Worm (Caenorhabditis elegans): ENCODE measurements around the gene gpx-7.

- no peak for TF ChIP-seq ama-1 (optimal IDR thresholded peaks at IDR 0.05)
- no peak for TF ChIP-seq tbx-37 (GFP tag; conservative IDR thresholded peaks at IDR 0.05)
- no peak for TF ChIP-seq scrt-1 (GFP tag; IDR thresholded peaks at IDR 0.05)
- no peak for TF ChIP-seq F13C5.2 (tag; optimal IDR thresholded peaks at IDR 0.05)
- TF ChIP-seq flt-1 (GFP tag; IDR thresholded peaks at IDR 0.05) = no peak
These were observed 42.7 kb upstream of the gpx-7 start, which contains the start of gene idpp-11 for ce11 chrX:7842241-7842640.

Data from whole organism, early embryonic.